Worm (Caenorhabditis elegans) whole organism, young adult: Measurements from ENCODE around the gene clec-80.

Source experiments
- B0261.1 ChIP-seq: sonication (generic microtip); optimal IDR thresholded peaks from 2 replicates; lab custom pipeline; 2016; ENCODE audit warnings: mild to moderate bottlenecking, missing genetic modification characterization, moderate library complexity, missing compliant biosample characterization
- D2030.7 ChIP-seq: fragments of 200-800 bp; sonication (Bioruptor generic); IDR thresholded peaks from 2 replicates; pipeline ENCODE4 v1.3.6; 2022; ENCODE audit warnings: missing genetic modification reagents, missing genetic modification characterization, missing compliant biosample characterization
- Y53G8AR.9 ChIP-seq: fragments of 200-800 bp; sonication (Bioruptor generic); conservative IDR thresholded peaks from 2 replicates; pipeline ENCODE4 v1.3.6; 2022; ENCODE audit warnings: missing genetic modification reagents, missing genetic modification characterization, missing compliant biosample characterization
- ceh-40 ChIP-seq: fragments of 200-800 bp; sonication (Bioruptor generic); IDR thresholded peaks from 2 replicates; pipeline ENCODE4 v1.3.6; 2022; ENCODE audit warnings: missing genetic modification characterization, missing compliant biosample characterization
- let-607 ChIP-seq, 2 experiments: fragments of 200-800 bp in 1 of 2; sonication (Bioruptor generic) in 1 of 2; sonication (generic microtip) in 1 of 2; optimal IDR thresholded peaks; 2 replicates each; lab custom pipeline; 2016 to 2018; ENCODE audit warnings: mild to moderate bottlenecking in 2 of 2, missing compliant biosample characterization in 2 of 2, missing genetic modification characterization in 2 of 2, moderate library complexity in 2 of 2, missing genotype in 1 of 2
- pbrm-1 ChIP-seq: fragments of 200-800 bp; sonication (Bioruptor generic); IDR thresholded peaks from 2 replicates; pipeline ENCODE4 v1.3.6; 2022; ENCODE audit warnings: missing genetic modification reagents, missing genetic modification characterization, missing compliant biosample characterization

- TF ChIP-seq B0261.1 (tag; lab: Kevin White, UChicago) (no peak), ceh-40 (GFP tag; lab: Robert Waterston, UW) (no peak), D2030.7 (GFP tag; lab: Robert Waterston, UW) (no peak), pbrm-1 (GFP tag; lab: Robert Waterston, UW) (0 out of 2 replicates have a peak, but pooled peaks have one; percentile 38), Y53G8AR.9 (GFP tag; lab: Robert Waterston, UW) (no peak), let-607 (tag; optimal IDR thresholded peaks at IDR 0.05; lab: Kevin White, UChicago) (no peak)
These were observed 47.4 kb upstream of the clec-80 start for ce11 chrIV:2775992-2776630.
